Worm (Caenorhabditis elegans): ENCODE data around the gene set-6.

Gene set-6

DNA sequence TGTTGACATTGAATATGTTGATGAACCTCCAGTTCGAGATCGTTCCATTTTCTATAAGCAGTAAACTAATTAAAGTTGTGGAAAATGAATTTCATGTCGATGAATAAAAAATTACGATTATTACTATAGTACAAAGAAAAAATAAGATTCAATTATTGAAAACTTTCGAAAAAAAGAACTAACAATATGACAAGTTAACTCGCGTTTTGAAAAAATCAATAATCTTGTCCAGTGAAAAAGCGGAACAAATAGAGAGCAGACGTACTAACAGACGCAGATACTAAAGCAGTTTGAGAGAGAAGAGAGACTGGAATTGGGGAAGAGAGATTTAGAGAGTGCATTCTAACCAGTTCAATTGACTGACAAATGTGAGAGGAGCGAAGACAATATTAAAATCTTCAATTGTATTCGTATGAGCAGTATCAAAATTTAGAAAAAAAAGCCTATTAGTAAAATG lies at the start of gene set-6:
set-6 (minus strand) TSS at position 51 of the 457 bp plus-strand sequence.
- TF ChIP-seq ceh-9 (tag; optimal IDR thresholded peaks at IDR 0.05) (no peak), nfya-1 (tag; optimal IDR thresholded peaks at IDR 0.05; ENCODE audit: insufficient read depth) (peak; percentile 56), eor-1 (tag; optimal IDR thresholded peaks at IDR 0.05) (no peak), nhr-237 (tag; optimal IDR thresholded peaks at IDR 0.05) (no peak), hmg-11 (tag; optimal IDR thresholded peaks at IDR 0.05) (peak; percentile 23), nhr-76 (tag; optimal IDR thresholded peaks at IDR 0.05) (no peak), ceh-16 (tag; optimal IDR thresholded peaks at IDR 0.05) (no peak), lin-39 (tag; optimal IDR thresholded peaks at IDR 0.05) (no peak), nhr-11 (tag; optimal IDR thresholded peaks at IDR 0.05) (no peak), unc-62 (GFP tag; optimal IDR thresholded peaks at IDR 0.05) (no peak), nhr-23 (tag; optimal IDR thresholded peaks at IDR 0.05) (peak; percentile 19), skn-1 (tag; optimal IDR thresholded peaks at IDR 0.05) (no peak), nhr-25 (tag; optimal IDR thresholded peaks at IDR 0.05) (peak; percentile 24), ceh-28 (tag; optimal IDR thresholded peaks at IDR 0.05) (peak; percentile 79)

DNA sequence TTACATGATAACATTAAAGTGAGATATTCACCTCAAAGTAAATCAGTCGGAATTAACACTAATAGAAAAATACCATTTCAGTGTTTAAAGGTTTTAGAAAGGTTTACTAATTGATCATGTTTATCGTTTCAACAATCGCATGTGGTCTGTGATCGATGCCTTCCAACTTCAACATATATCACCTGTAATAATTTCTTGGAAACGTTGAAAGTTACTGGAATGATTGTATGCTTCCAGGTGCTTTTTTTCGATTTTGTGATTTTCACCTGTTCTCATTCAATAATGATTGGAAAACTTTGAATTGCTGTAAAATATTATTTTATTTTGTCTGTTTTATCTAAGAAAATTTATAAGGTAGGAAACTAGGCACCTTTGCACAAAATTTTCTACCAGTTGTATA lies 48.0 kb upstream of the set-6 start:
- TF ChIP-seq ceh-16 (tag; optimal IDR thresholded peaks at IDR 0.05) (no peak), hmg-11 (tag; optimal IDR thresholded peaks at IDR 0.05) (no peak), elt-3 (tag; optimal IDR thresholded peaks at IDR 0.05) (no peak), ceh-82 (tag; optimal IDR thresholded peaks at IDR 0.05) (no peak)

DNA sequence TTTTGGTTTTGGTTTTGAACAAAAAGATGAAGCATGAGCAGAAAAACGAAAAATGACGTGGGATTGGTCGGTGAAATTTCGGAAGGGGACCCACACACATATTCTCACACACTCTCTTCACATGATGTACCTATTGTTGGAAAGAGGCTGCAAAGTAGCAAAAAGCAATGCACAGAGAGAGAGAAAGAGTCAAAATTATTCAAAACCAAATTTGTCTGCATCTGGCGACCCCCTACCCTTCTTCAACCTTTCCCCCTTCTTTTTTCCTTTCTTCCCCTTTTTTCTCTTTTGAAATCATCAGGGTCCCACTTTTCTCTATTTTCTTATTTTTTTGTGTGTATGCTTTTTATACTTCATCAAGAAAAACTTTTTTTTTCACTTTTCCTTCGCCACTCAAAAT lies 47.0 kb upstream of the set-6 start:
- TF ChIP-seq nhr-67 (tag; optimal IDR thresholded peaks at IDR 0.05) (no peak), elt-1 (tag; optimal IDR thresholded peaks at IDR 0.05) (no peak), ztf-11 (tag; optimal IDR thresholded peaks at IDR 0.05) (no peak), fos-1 (tag; optimal IDR thresholded peaks at IDR 0.05) (no peak), ceh-28 (tag; optimal IDR thresholded peaks at IDR 0.05) (no peak), snpc-4 (tag; optimal IDR thresholded peaks at IDR 0.05) (no peak), lin-15B (tag; optimal IDR thresholded peaks at IDR 0.05) (no peak), tbx-2 (tag; optimal IDR thresholded peaks at IDR 0.05) (no peak), lsy-12 (tag; optimal IDR thresholded peaks at IDR 0.05) (no peak), egl-5 (tag; optimal IDR thresholded peaks at IDR 0.05) (no peak), nhr-23 (tag; optimal IDR thresholded peaks at IDR 0.05) (no peak), ama-1 (optimal IDR thresholded peaks at IDR 0.05) (no peak), lin-39 (tag; optimal IDR thresholded peaks at IDR 0.05) (no peak)

DNA sequence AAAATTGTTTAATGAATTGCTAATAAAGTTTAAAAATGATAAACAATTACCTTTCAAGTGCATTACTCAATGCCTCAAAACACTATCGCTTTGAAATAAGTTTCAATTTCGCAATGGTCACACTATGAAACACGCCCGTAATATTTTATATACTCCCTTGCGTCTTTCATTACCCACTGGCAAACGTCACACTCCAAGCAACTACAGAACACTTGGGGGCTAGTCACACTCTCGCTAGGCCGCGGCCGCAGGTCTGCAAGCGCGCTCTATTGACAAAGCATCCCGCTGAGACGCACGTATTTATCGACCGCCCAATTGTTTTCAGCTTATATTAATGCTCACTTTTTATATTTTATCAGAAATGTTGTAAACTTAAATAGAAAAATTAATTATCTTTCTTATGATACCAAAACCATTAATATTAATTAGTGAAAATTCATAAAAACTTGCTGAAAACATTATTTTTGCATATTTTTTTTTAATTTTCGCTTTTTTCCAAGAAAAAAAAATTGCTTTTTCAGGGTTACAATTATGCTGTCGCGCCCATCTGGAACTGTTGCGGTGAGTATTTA lies 43.5 kb upstream of the set-6 start, which contains the start of the genes nmat-1 and ucr-2.1:
nmat-1 (minus strand) TSS at position 136 of the 572 bp plus-strand sequence.
ucr-2.1 (plus strand) TSS at position 522 of the 572 bp plus-strand sequence.
- TF ChIP-seq fos-1 (tag; optimal IDR thresholded peaks at IDR 0.05) (no peak), nhr-25 (tag; optimal IDR thresholded peaks at IDR 0.05) (peak; percentile 93), mml-1 (tag; optimal IDR thresholded peaks at IDR 0.05) (no peak), nhr-67 (tag; optimal IDR thresholded peaks at IDR 0.05) (no peak), skn-1 (tag; optimal IDR thresholded peaks at IDR 0.05) (peak; percentile 44), R02D3.7 (tag; optimal IDR thresholded peaks at IDR 0.05) (no peak), egl-27 (tag; optimal IDR thresholded peaks at IDR 0.05) (no peak), lin-39 (tag; optimal IDR thresholded peaks at IDR 0.05) (peak; percentile 83), ama-1 (optimal IDR thresholded peaks at IDR 0.05) (no peak), mdl-1 (tag; optimal IDR thresholded peaks at IDR 0.05) (no peak), ceh-9 (tag; optimal IDR thresholded peaks at IDR 0.05) (no peak), tbx-2 (tag; optimal IDR thresholded peaks at IDR 0.05) (peak; percentile 41), zag-1 (tag; optimal IDR thresholded peaks at IDR 0.05) (no peak), nhr-23 (tag; optimal IDR thresholded peaks at IDR 0.05) (peak; percentile 73), fkh-2 (tag; optimal IDR thresholded peaks at IDR 0.05) (no peak), ceh-28 (tag; optimal IDR thresholded peaks at IDR 0.05) (peak; percentile 41), pqm-1 (tag; optimal IDR thresholded peaks at IDR 0.05) (peak; percentile 68), hmg-11 (tag; optimal IDR thresholded peaks at IDR 0.05) (peak; percentile 90), elt-2 (tag; optimal IDR thresholded peaks at IDR 0.05) (peak; percentile 83), ztf-11 (tag; optimal IDR thresholded peaks at IDR 0.05) (no peak), egl-5 (tag; optimal IDR thresholded peaks at IDR 0.05) (peak; percentile 85), nhr-77 (tag; optimal IDR thresholded peaks at IDR 0.05) (no peak), ceh-16 (tag; optimal IDR thresholded peaks at IDR 0.05) (no peak), snpc-4 (tag; optimal IDR thresholded peaks at IDR 0.05) (peak; percentile 82), fkh-10 (GFP tag; optimal IDR thresholded peaks at IDR 0.05) (peak; percentile 6), jun-1 (tag; optimal IDR thresholded peaks at IDR 0.05) (peak; percentile 42), nhr-12 (tag; optimal IDR thresholded peaks at IDR 0.05) (no peak), eor-1 (tag; optimal IDR thresholded peaks at IDR 0.05) (no peak), daf-12 (tag; optimal IDR thresholded peaks at IDR 0.05) (no peak), nhr-237 (tag; optimal IDR thresholded peaks at IDR 0.05) (no peak), lin-15B (tag; optimal IDR thresholded peaks at IDR 0.05) (peak; percentile 83), ZK546.5 (tag; optimal IDR thresholded peaks at IDR 0.05) (no peak), pha-4 (tag; optimal IDR thresholded peaks at IDR 0.05) (peak; percentile 92), ztf-4 (tag; optimal IDR thresholded peaks at IDR 0.05) (no peak), lsy-12 (tag; optimal IDR thresholded peaks at IDR 0.05) (no peak), nfya-1 (tag; optimal IDR thresholded peaks at IDR 0.05; ENCODE audit: insufficient read depth) (peak; percentile 71), nhr-28 (tag; optimal IDR thresholded peaks at IDR 0.05) (no peak), nhr-76 (tag; optimal IDR thresholded peaks at IDR 0.05) (no peak), nhr-11 (tag; optimal IDR thresholded peaks at IDR 0.05) (no peak), unc-62 (GFP tag; optimal IDR thresholded peaks at IDR 0.05) (no peak), aly-2 (tag; optimal IDR thresholded peaks at IDR 0.05) (no peak)
